Fruit fly (Drosophila melanogaster): Measurements from ENCODE around the gene CG4325.

CG4325 gene

dm6 chrX:2048778-2049686, 5.4 kb upstream of the CG4325 start:
- TF ChIP-seq CG12768 (GFP tag; optimal IDR thresholded peaks at IDR 0.05), result peak; percentile 27
- TF ChIP-seq Mnt (GFP tag; optimal IDR thresholded peaks at IDR 0.05), result peak; percentile 51
- peak; percentile 70 for TF ChIP-seq kay (GFP tag; ENCODE audit: borderline replicate concordance)
- TF ChIP-seq CG5204 (GFP tag; optimal IDR thresholded peaks at IDR 0.05), result no peak
- no peak for TF ChIP-seq CG14711 (tag; optimal IDR thresholded peaks at IDR 0.05)
- no peak for TF ChIP-seq ovo (GFP tag; optimal IDR thresholded peaks at IDR 0.05)
- no peak for TF ChIP-seq CG7045 (GFP tag; optimal IDR thresholded peaks at IDR 0.05)
- no peak for TF ChIP-seq bab1 (GFP tag; optimal IDR thresholded peaks at IDR 0.05)
- no peak for TF ChIP-seq Hr96 (GFP tag; optimal IDR thresholded peaks at IDR 0.05)
- TF ChIP-seq cic (GFP tag; optimal IDR thresholded peaks at IDR 0.05), result peak; percentile 53
- TF ChIP-seq pad (GFP tag; optimal IDR thresholded peaks at IDR 0.05), result peak; percentile 19

DNA sequence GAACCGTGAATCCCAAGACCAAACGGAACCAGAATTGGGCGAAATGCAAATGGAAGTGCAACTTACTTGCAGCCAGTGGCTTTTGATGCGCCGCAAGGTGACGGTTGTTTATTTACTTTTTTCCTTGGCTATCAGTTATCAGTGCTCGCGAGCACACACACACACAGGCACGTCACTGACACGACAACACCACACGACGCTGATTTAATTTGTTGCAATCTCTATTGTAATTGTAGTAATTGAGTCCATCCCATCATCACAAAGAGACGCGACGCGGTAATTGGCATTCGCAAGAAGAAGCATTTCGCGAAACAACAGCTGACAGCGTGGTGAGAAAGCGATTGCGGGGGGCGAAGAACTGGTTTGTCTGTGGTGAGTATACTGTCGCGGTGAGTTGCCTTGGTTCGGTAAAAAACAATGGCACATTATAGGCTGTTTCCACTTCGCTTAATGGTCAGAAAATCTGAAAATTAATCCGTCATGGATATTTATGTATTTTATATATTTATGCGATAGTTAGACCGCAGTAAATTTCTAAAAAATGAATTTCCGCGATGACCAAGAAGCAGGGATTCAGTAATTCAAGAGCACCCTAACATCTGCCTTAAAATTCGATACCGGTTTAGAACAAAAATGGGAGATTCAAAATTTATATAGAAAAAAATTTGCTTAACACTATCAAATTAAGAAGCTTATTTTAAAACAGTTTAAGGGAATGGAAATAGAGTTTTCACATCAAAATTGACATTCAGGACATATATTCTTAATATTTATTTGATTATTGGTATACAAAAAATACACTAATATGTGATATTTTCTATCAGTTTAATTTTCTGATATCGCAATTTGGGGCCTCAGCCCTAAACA, 1.4 kb downstream of the CG4325 start, which contains the start of the genes Actn and usp:
Gene Actn, minus strand, starts transcription at position 331 of the 867 bp plus-strand sequence.
Gene usp, minus strand, starts transcription at position 331 of the 867 bp plus-strand sequence.
- no peak for TF ChIP-seq CG5204 (GFP tag; optimal IDR thresholded peaks at IDR 0.05)
- peak; percentile 16 for TF ChIP-seq Crg-1 (GFP tag; optimal IDR thresholded peaks at IDR 0.05)
- TF ChIP-seq cnc (optimal IDR thresholded peaks at IDR 0.05), result no peak
- TF ChIP-seq cic (GFP tag; optimal IDR thresholded peaks at IDR 0.05), result peak; percentile 63
- TF ChIP-seq CG11617 (GFP tag; optimal IDR thresholded peaks at IDR 0.05), result no peak
- peak; percentile 49 for TF ChIP-seq ovo (GFP tag; optimal IDR thresholded peaks at IDR 0.05)
- no peak for TF ChIP-seq tj (GFP tag; optimal IDR thresholded peaks at IDR 0.05)
- TF ChIP-seq toe (GFP tag; optimal IDR thresholded peaks at IDR 0.05), result peak; percentile 27
- TF ChIP-seq Hr96 (GFP tag; optimal IDR thresholded peaks at IDR 0.05), result peak; percentile 10
- TF ChIP-seq pad (GFP tag; optimal IDR thresholded peaks at IDR 0.05), result peak; percentile 25
- TF ChIP-seq CG33017 (tag; optimal IDR thresholded peaks at IDR 0.05), result peak; percentile 1
- no peak for TF ChIP-seq CG7045 (GFP tag; optimal IDR thresholded peaks at IDR 0.05)
- TF ChIP-seq CG12768 (GFP tag; optimal IDR thresholded peaks at IDR 0.05), result no peak
- no peak for TF ChIP-seq CG7101 (tag; optimal IDR thresholded peaks at IDR 0.05)
- no peak for TF ChIP-seq bab1 (GFP tag; optimal IDR thresholded peaks at IDR 0.05)
- no peak for TF ChIP-seq Clk (GFP tag; optimal IDR thresholded peaks at IDR 0.05)
- peak; percentile 46 for TF ChIP-seq Mnt (GFP tag; optimal IDR thresholded peaks at IDR 0.05)
- peak; percentile 5 for TF ChIP-seq CG1620 (GFP tag; optimal IDR thresholded peaks at IDR 0.05)
- peak; percentile 53 for TF ChIP-seq CG14711 (tag; optimal IDR thresholded peaks at IDR 0.05)
- no peak for TF ChIP-seq kay (GFP tag; ENCODE audit: borderline replicate concordance)

dm6 chrX:2041312-2041918, 2.2 kb downstream of the CG4325 start, which contains the start of gene CG4313:
TSS of gene CG4313 (plus strand) at chrX:2041868.
- TF ChIP-seq toe (GFP tag; optimal IDR thresholded peaks at IDR 0.05) (peak; percentile 69), Clk (GFP tag; optimal IDR thresholded peaks at IDR 0.05) (no peak), CG12768 (GFP tag; optimal IDR thresholded peaks at IDR 0.05) (peak; percentile 42), CG14711 (tag; optimal IDR thresholded peaks at IDR 0.05) (peak; percentile 95), Mnt (GFP tag; optimal IDR thresholded peaks at IDR 0.05) (peak; percentile 48), cic (GFP tag; optimal IDR thresholded peaks at IDR 0.05) (no peak), Crg-1 (GFP tag; optimal IDR thresholded peaks at IDR 0.05) (peak; percentile 61), bab1 (GFP tag; optimal IDR thresholded peaks at IDR 0.05) (peak; percentile 79), ovo (GFP tag; optimal IDR thresholded peaks at IDR 0.05) (peak; percentile 19), Hr96 (GFP tag; optimal IDR thresholded peaks at IDR 0.05) (peak; percentile 89), cnc (optimal IDR thresholded peaks at IDR 0.05) (no peak), CG1620 (GFP tag; optimal IDR thresholded peaks at IDR 0.05) (peak; percentile 77), pad (GFP tag; optimal IDR thresholded peaks at IDR 0.05) (peak; percentile 58), tj (GFP tag; optimal IDR thresholded peaks at IDR 0.05) (peak; percentile 67), CG33017 (tag; optimal IDR thresholded peaks at IDR 0.05) (no peak), CG11617 (GFP tag; optimal IDR thresholded peaks at IDR 0.05) (peak; percentile 77), CG5204 (GFP tag; optimal IDR thresholded peaks at IDR 0.05) (peak; percentile 74), CG7101 (tag; optimal IDR thresholded peaks at IDR 0.05) (peak; percentile 74), kay (GFP tag; ENCODE audit: borderline replicate concordance) (no peak), CG7045 (GFP tag; optimal IDR thresholded peaks at IDR 0.05) (no peak)

DNA sequence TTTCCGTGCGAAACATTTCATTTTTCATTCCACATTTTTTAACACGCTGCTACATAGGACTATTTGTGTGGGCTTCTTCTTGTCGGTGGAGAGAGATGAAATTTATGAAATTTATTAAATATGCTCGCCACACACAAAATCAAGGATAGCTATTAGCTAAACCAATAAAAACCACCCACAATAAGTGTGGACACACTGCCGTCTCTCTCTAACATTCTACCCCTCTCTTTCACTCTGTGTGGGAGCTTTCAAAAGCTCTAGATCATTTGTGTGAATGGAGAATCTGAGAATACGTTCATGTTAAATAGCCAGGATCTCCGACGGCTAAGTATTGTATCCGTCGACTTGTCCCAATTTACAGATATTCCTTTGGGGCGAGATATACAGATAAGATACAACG, 6.0 kb downstream of the CG4325 start:
- TF ChIP-seq CG11617 (GFP tag; optimal IDR thresholded peaks at IDR 0.05) (no peak), Mnt (GFP tag; optimal IDR thresholded peaks at IDR 0.05) (no peak), kay (GFP tag; ENCODE audit: borderline replicate concordance) (no peak), CG7045 (GFP tag; optimal IDR thresholded peaks at IDR 0.05) (no peak), Hr96 (GFP tag; optimal IDR thresholded peaks at IDR 0.05) (no peak), CG33017 (tag; optimal IDR thresholded peaks at IDR 0.05) (no peak), cic (GFP tag; optimal IDR thresholded peaks at IDR 0.05) (no peak), CG14711 (tag; optimal IDR thresholded peaks at IDR 0.05) (no peak), cnc (optimal IDR thresholded peaks at IDR 0.05) (no peak), CG12768 (GFP tag; optimal IDR thresholded peaks at IDR 0.05) (no peak), tj (GFP tag; optimal IDR thresholded peaks at IDR 0.05) (no peak), Clk (GFP tag; optimal IDR thresholded peaks at IDR 0.05) (no peak), toe (GFP tag; optimal IDR thresholded peaks at IDR 0.05) (no peak), CG1620 (GFP tag; optimal IDR thresholded peaks at IDR 0.05) (no peak), bab1 (GFP tag; optimal IDR thresholded peaks at IDR 0.05) (no peak), ovo (GFP tag; optimal IDR thresholded peaks at IDR 0.05) (no peak), pad (GFP tag; optimal IDR thresholded peaks at IDR 0.05) (no peak)
